Worm (Caenorhabditis elegans): Measurements from ENCODE around the gene C02H6.1.

DNA sequence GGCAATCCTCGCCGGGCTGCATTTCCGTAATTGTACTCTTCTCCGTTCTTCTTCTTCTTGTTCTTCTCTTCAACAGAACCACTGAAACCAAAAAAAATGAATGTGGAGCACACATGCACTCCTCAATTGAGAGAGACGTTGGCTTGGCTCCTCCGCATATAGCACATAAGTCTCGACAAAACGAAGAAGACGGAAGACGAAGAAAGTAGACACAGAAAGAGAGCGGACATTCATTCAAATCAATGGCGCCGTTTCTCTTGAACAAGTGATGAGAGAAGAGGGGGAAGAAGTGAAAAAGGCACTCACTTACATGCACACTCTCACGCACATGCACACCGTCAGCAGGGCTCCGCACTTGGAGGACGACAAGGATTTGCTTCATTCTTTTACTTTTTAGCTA lies 47.9 kb upstream of the C02H6.1 start, which contains the start of gene F25E5.9:
- no peak for TF ChIP-seq nhr-237 (tag; optimal IDR thresholded peaks at IDR 0.05)
- no peak for TF ChIP-seq pha-4 (tag; optimal IDR thresholded peaks at IDR 0.05)
- TF ChIP-seq nhr-28 (tag; optimal IDR thresholded peaks at IDR 0.05) = no peak
- no peak for TF ChIP-seq elt-3 (tag; optimal IDR thresholded peaks at IDR 0.05)
- TF ChIP-seq unc-62 (GFP tag; optimal IDR thresholded peaks at IDR 0.05) = no peak
- TF ChIP-seq nhr-12 (tag; optimal IDR thresholded peaks at IDR 0.05) = no peak
- no peak for TF ChIP-seq ces-1 (GFP tag; optimal IDR thresholded peaks at IDR 0.05)
- TF ChIP-seq bed-3 (GFP tag; optimal IDR thresholded peaks at IDR 0.05) = no peak
- no peak for TF ChIP-seq mab-5 (tag; optimal IDR thresholded peaks at IDR 0.05)
- TF ChIP-seq unc-39 (tag; optimal IDR thresholded peaks at IDR 0.05) = no peak
